Fruit fly (Drosophila melanogaster): ENCODE data around the gene CG2656.
A peak's percentile ranks its signal among the peaks of the same experiment; 100 is the strongest.

CG2656 gene

DNA sequence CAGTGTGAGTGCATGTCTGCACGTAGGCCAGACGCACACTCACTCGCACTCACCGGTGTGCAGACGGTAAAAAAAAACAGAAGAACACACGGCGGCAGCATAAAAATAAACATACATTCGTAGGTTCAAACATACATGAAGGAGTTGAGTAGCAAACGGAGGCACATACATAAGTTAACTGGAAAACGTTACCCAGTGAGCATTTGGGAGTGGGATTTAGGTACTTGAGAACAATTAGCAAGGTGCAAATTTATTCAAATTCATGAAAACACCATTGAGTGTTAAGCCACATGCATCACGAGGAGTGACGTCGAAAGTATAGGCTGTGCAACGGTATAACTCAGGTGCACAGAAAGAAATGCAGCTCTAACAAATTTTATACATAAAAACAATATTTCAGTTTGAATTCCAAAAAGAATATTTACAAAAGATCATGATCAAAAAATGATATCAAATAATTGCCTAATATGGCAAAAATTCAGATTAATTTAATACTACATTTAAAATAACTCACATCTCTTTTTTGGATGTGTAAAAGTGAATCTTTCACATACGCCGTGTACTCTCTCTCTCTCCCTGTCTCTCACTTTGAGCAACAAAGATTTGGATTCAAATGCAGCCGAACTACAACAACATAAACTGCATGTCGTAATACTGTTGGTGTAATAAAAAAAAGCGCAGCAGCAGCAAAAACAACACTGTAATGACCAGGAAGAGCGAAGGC lies 35.8 kb upstream of the CG2656 start:
- TF ChIP-seq CG32121 (GFP tag; IDR thresholded peaks at IDR 0.05), result no peak
- peak; percentile 68 for TF ChIP-seq gl (tag; optimal IDR thresholded peaks at IDR 0.05)
- peak; percentile 98 for TF ChIP-seq CG8301 (tag; optimal IDR thresholded peaks at IDR 0.05)
- peak; percentile 96 for TF ChIP-seq CG9948 (tag; optimal IDR thresholded peaks at IDR 0.05)
- peak; percentile 90 for TF ChIP-seq Pif1B (GFP tag; optimal IDR thresholded peaks at IDR 0.05)
- peak; percentile 95 for TF ChIP-seq Snoo (tag; optimal IDR thresholded peaks at IDR 0.05)
- peak; percentile 71 for TF ChIP-seq CG13204 (GFP tag; optimal IDR thresholded peaks at IDR 0.05)
- TF ChIP-seq Ets98B (GFP tag; IDR thresholded peaks at IDR 0.05), result no peak
- peak; percentile 96 for TF ChIP-seq CG8159 (tag; optimal IDR thresholded peaks at IDR 0.05)
- no peak for TF ChIP-seq CG4496 (GFP tag; IDR thresholded peaks at IDR 0.05)
- no peak for TF ChIP-seq EcR (GFP tag; optimal IDR thresholded peaks at IDR 0.05)
- TF ChIP-seq Pif1A (GFP tag; optimal IDR thresholded peaks at IDR 0.05), result peak; percentile 94
- peak; percentile 95 for TF ChIP-seq D1 (tag; optimal IDR thresholded peaks at IDR 0.05)
- peak; percentile 96 for TF ChIP-seq CG17806 (tag; optimal IDR thresholded peaks at IDR 0.05)
- no peak for TF ChIP-seq CG12605 (GFP tag; IDR thresholded peaks at IDR 0.05)
- no peak for TF ChIP-seq fd96Ca (GFP tag; IDR thresholded peaks at IDR 0.05)
- TF ChIP-seq CG10348 (GFP tag; IDR thresholded peaks at IDR 0.05), result no peak
- TF ChIP-seq CG15710 (tag; optimal IDR thresholded peaks at IDR 0.05), result peak; percentile 96
- peak; percentile 98 for TF ChIP-seq CG14655 (GFP tag; optimal IDR thresholded peaks at IDR 0.05)
- peak; percentile 95 for TF ChIP-seq CG34367 (tag; optimal IDR thresholded peaks at IDR 0.05)
- TF ChIP-seq rn (GFP tag; IDR thresholded peaks at IDR 0.05), result no peak

DNA sequence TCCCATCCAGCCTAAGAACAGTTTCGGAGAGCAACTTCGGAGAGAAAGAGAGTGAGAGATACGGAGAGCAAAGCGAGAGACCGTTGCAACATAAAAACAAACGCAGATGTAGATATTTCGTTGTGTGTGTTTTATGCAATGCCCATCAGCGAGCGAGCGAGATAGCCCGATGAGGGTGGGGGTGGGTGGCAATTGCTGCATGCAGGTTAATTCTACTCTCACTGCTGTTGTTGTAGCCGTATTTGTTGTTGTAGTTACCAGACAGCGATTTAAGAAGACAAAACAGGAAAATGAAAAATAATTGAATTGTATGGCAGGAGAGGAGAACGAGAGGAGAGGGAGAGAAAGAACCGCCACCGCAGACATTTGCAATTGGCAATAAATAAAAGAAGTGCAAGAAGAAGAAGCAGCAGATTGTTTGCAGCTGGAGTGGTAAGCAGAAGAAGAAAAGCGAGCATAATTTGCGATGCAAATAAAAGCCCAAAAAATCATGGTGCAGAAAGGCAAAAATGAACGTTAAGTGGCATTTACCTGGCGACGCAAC lies 34.7 kb upstream of the CG2656 start:
- TF ChIP-seq rn (GFP tag; IDR thresholded peaks at IDR 0.05) (no peak), CG34367 (tag; optimal IDR thresholded peaks at IDR 0.05) (no peak), Pif1A (GFP tag; optimal IDR thresholded peaks at IDR 0.05) (no peak), CG8159 (tag; optimal IDR thresholded peaks at IDR 0.05) (no peak), CG4496 (GFP tag; IDR thresholded peaks at IDR 0.05) (0 out of 3 replicates have a peak, but pooled peaks have one; percentile 48), CG10348 (GFP tag; IDR thresholded peaks at IDR 0.05) (no peak), CG9948 (tag; optimal IDR thresholded peaks at IDR 0.05) (no peak), Ets98B (GFP tag; IDR thresholded peaks at IDR 0.05) (no peak; the same call in 1 of the 2 replicates), CG17806 (tag; optimal IDR thresholded peaks at IDR 0.05) (no peak), CG12605 (GFP tag; IDR thresholded peaks at IDR 0.05) (no peak), CG8301 (tag; optimal IDR thresholded peaks at IDR 0.05) (peak; percentile 5), D1 (tag; optimal IDR thresholded peaks at IDR 0.05) (no peak), CG14655 (GFP tag; optimal IDR thresholded peaks at IDR 0.05) (no peak), CG13204 (GFP tag; optimal IDR thresholded peaks at IDR 0.05) (peak; percentile 76), gl (tag; optimal IDR thresholded peaks at IDR 0.05) (no peak), EcR (GFP tag; optimal IDR thresholded peaks at IDR 0.05) (peak; percentile 82), CG32121 (GFP tag; IDR thresholded peaks at IDR 0.05) (no peak), fd96Ca (GFP tag; IDR thresholded peaks at IDR 0.05) (no peak), CG15710 (tag; optimal IDR thresholded peaks at IDR 0.05) (no peak), Snoo (tag; optimal IDR thresholded peaks at IDR 0.05) (peak; percentile 41), Pif1B (GFP tag; optimal IDR thresholded peaks at IDR 0.05) (peak; percentile 23)

DNA sequence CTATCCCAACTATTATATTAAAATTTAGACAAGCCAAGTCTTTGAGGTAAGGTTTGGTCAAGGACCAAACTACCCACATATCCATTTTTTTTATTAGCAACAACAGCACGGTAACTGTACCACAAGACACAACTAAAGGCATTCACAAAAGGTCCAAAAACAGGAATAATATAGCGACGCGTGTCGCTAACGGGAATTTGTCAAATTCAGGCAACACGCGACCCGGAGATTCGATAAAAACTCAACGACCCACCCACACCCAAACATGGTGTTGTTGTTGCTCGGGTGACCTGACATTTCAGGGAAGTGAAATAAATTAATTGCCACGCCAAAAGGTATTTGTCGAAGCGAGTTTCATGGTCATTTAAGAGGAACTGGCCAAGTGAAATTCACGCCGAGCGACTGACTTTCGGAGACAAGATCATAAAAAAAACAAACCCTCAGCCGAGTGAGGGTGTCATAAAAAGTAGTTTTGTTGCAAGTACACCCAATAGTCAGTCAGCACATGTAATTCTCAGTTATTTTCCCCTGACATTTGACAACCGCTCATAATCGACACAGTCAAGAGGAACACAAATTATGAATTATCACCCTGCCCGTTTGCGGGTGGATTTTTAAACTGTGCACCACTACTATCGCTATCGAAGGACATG lies 33.2 kb upstream of the CG2656 start:
- TF ChIP-seq CG13204 (GFP tag; optimal IDR thresholded peaks at IDR 0.05) (no peak), CG12605 (GFP tag; IDR thresholded peaks at IDR 0.05) (no peak), EcR (GFP tag; optimal IDR thresholded peaks at IDR 0.05) (no peak), CG14655 (GFP tag; optimal IDR thresholded peaks at IDR 0.05) (no peak), CG8159 (tag; optimal IDR thresholded peaks at IDR 0.05) (no peak), CG15710 (tag; optimal IDR thresholded peaks at IDR 0.05) (no peak), Ets98B (GFP tag; IDR thresholded peaks at IDR 0.05) (no peak), CG32121 (GFP tag; IDR thresholded peaks at IDR 0.05) (no peak), CG10348 (GFP tag; IDR thresholded peaks at IDR 0.05) (no peak), D1 (tag; optimal IDR thresholded peaks at IDR 0.05) (no peak), gl (tag; optimal IDR thresholded peaks at IDR 0.05) (no peak), CG9948 (tag; optimal IDR thresholded peaks at IDR 0.05) (no peak), Pif1A (GFP tag; optimal IDR thresholded peaks at IDR 0.05) (no peak)

DNA sequence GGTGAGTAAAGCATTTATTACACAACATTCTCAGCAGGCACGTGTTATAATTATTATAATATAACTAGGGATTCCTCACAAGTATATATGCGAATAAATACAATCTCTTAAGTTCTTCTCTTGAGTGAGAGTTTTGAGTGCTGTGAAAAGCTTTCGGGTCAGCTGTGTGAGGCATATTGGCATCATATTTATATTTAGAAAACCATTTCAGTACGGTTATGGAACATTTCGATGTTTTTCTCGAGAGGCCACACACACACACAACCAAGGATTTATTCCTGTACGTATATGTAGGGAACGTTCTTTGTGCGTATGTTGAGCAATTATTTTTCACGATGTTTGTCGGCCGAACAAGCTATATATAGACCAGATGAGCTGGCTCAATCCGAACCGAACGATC lies 31.5 kb upstream of the CG2656 start:
- TF ChIP-seq CG15710 (tag; optimal IDR thresholded peaks at IDR 0.05), result no peak
- TF ChIP-seq Pif1A (GFP tag; optimal IDR thresholded peaks at IDR 0.05), result no peak
- TF ChIP-seq CG10348 (GFP tag; IDR thresholded peaks at IDR 0.05), result no peak
- no peak for TF ChIP-seq EcR (GFP tag; optimal IDR thresholded peaks at IDR 0.05)
- no peak for TF ChIP-seq CG32121 (GFP tag; IDR thresholded peaks at IDR 0.05)
- no peak for TF ChIP-seq CG9948 (tag; optimal IDR thresholded peaks at IDR 0.05)
- TF ChIP-seq CG13204 (GFP tag; optimal IDR thresholded peaks at IDR 0.05), result no peak

DNA sequence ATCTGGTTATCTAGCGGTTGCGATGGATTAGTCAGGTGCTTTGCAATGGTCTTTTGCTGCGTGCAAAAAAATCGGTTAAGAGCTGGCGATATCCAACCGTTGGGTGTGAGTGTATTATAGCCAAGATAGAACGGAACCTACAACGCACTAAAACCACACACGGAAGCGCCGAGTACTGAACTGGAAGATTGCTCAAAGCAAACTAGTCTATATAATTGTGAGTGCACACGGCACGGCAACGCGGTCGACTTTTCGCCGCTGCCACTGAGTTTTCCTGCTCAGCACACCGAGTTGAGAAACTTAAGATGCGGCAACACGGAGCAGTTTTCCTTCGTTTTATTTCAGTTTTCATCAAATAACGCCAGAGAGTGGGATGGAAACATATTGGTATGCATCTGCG lies 28.0 kb upstream of the CG2656 start:
- TF ChIP-seq CG4496 (GFP tag; IDR thresholded peaks at IDR 0.05) (no peak), Pif1B (GFP tag; optimal IDR thresholded peaks at IDR 0.05) (no peak), Snoo (tag; optimal IDR thresholded peaks at IDR 0.05) (no peak), CG34367 (tag; optimal IDR thresholded peaks at IDR 0.05) (no peak), CG17806 (tag; optimal IDR thresholded peaks at IDR 0.05) (no peak), CG8159 (tag; optimal IDR thresholded peaks at IDR 0.05) (no peak), D1 (tag; optimal IDR thresholded peaks at IDR 0.05) (no peak), rn (GFP tag; IDR thresholded peaks at IDR 0.05) (no peak), fd96Ca (GFP tag; IDR thresholded peaks at IDR 0.05) (no peak)

All from whole organism, pupa.